Worm (Caenorhabditis elegans) whole organism, L3 larva: ENCODE data around the gene cln-3.1.

Experiments used
- aly-2 ChIP-seq: fragments of 150-350 bp; optimal IDR thresholded peaks from 2 replicates; lab custom pipeline; 2014; ENCODE audit warnings: missing biosample characterization, missing genetic modification characterization
- ama-1 ChIP-seq: fragments of 150-350 bp; optimal IDR thresholded peaks from 2 replicates; lab custom pipeline; 2018
- ceh-16 ChIP-seq: sonication (generic microtip); optimal IDR thresholded peaks from 2 replicates; lab custom pipeline; 2017; ENCODE audit warnings: missing biosample characterization, missing genetic modification characterization
- ceh-28 ChIP-seq: fragments of 150-350 bp; optimal IDR thresholded peaks from 2 replicates; lab custom pipeline; 2014; ENCODE audit warnings: missing biosample characterization, missing genetic modification reagents, missing genetic modification characterization
- ceh-82 ChIP-seq: fragments of 150-350 bp; optimal IDR thresholded peaks from 2 replicates; lab custom pipeline; 2014; ENCODE audit warnings: missing biosample characterization, missing genetic modification characterization
- daf-12 ChIP-seq: fragments of 150-350 bp; optimal IDR thresholded peaks from 2 replicates; lab custom pipeline; 2014; ENCODE audit warnings: missing biosample characterization, missing genetic modification reagents, missing genetic modification characterization
- egl-27 ChIP-seq: sonication (generic microtip); optimal IDR thresholded peaks from 4 replicates; lab custom pipeline; 2017; ENCODE audit warnings: missing biosample characterization, missing genetic modification reagents, missing genetic modification characterization
- egl-5 ChIP-seq: fragments of 150-350 bp; optimal IDR thresholded peaks from 2 replicates; lab custom pipeline; 2017; ENCODE audit warnings: missing biosample characterization, missing genetic modification reagents, missing genetic modification characterization, inconsistent platforms
- elt-1 ChIP-seq: fragments of 150-350 bp; optimal IDR thresholded peaks from 2 replicates; lab custom pipeline; 2014; ENCODE audit warnings: missing biosample characterization, missing genetic modification characterization
- elt-2 ChIP-seq: sonication (generic microtip); optimal IDR thresholded peaks from 2 replicates; lab custom pipeline; 2016; ENCODE audit warnings: missing genetic modification reagents, mild to moderate bottlenecking, missing genetic modification characterization, missing compliant biosample characterization
- elt-3 ChIP-seq, 3 experiments: fragments of 150-350 bp in 1 of 3; sonication (generic microtip) in 2 of 3; optimal IDR thresholded peaks; 2 replicates in 2 of 3; 4 replicates in 1 of 3; lab custom pipeline; 2014 to 2017; ENCODE audit warnings: missing biosample characterization in 3 of 3, missing genetic modification characterization in 3 of 3
- eor-1 ChIP-seq, 2 experiments: fragments of 150-350 bp; optimal IDR thresholded peaks; 2 replicates each; lab custom pipeline; 2014 to 2018; ENCODE audit warnings: missing biosample characterization in 2 of 2, missing genetic modification characterization in 2 of 2
- fkh-10 ChIP-seq: sonication (generic microtip); optimal IDR thresholded peaks from 2 replicates; lab custom pipeline; 2017; ENCODE audit warnings: missing biosample characterization, missing genetic modification reagents, missing genetic modification characterization
- fkh-2 ChIP-seq: fragments of 150-350 bp; optimal IDR thresholded peaks from 2 replicates; lab custom pipeline; 2014; ENCODE audit warnings: missing biosample characterization, missing genetic modification reagents, missing genetic modification characterization
- fos-1 ChIP-seq: fragments of 150-350 bp; optimal IDR thresholded peaks from 2 replicates; lab custom pipeline; 2014; ENCODE audit warnings: missing biosample characterization, missing genetic modification characterization
- lin-15B ChIP-seq: fragments of 150-350 bp; optimal IDR thresholded peaks from 2 replicates; lab custom pipeline; 2014; ENCODE audit warnings: missing biosample characterization, missing genetic modification characterization
- lsy-12 ChIP-seq: sonication (generic microtip); optimal IDR thresholded peaks from 2 replicates; lab custom pipeline; 2016; ENCODE audit warnings: mild to moderate bottlenecking, missing genetic modification characterization, missing compliant biosample characterization
- mml-1 ChIP-seq: fragments of 150-350 bp; sonication (generic microtip); optimal IDR thresholded peaks from 3 replicates; lab custom pipeline; 2014; ENCODE audit warnings: missing biosample characterization, missing genetic modification characterization
- nfya-1 ChIP-seq: sonication (generic microtip); optimal IDR thresholded peaks from 2 replicates; lab custom pipeline; 2017; ENCODE audit warnings: missing genetic modification characterization, mild to moderate bottlenecking, missing compliant biosample characterization, antibody characterized with exemption, moderate library complexity; ENCODE audit not compliant: insufficient read depth
- nhr-12 ChIP-seq: fragments of 150-350 bp; optimal IDR thresholded peaks from 2 replicates; lab custom pipeline; 2014; ENCODE audit warnings: missing biosample characterization, missing genetic modification characterization
- nhr-237 ChIP-seq: fragments of 150-350 bp; optimal IDR thresholded peaks from 2 replicates; lab custom pipeline; 2014; ENCODE audit warnings: missing biosample characterization, missing genetic modification characterization
- nhr-28 ChIP-seq: fragments of 150-350 bp; optimal IDR thresholded peaks from 2 replicates; lab custom pipeline; 2014; ENCODE audit warnings: missing biosample characterization, missing genetic modification characterization
- nhr-43 ChIP-seq: sonication (generic microtip); optimal IDR thresholded peaks from 2 replicates; lab custom pipeline; 2016; ENCODE audit warnings: mild to moderate bottlenecking, missing genetic modification characterization, missing compliant biosample characterization; ENCODE audit not compliant: poor library complexity, severe bottlenecking
- nhr-77 ChIP-seq: fragments of 150-350 bp; optimal IDR thresholded peaks from 2 replicates; lab custom pipeline; 2014; ENCODE audit warnings: missing biosample characterization, missing genetic modification characterization
- pha-4 ChIP-seq: fragments of 150-350 bp; optimal IDR thresholded peaks from 2 replicates; lab custom pipeline; 2014; ENCODE audit warnings: missing biosample characterization, missing genetic modification reagents, missing genetic modification characterization
- sea-2 ChIP-seq: fragments of 150-350 bp; sonication (generic microtip); optimal IDR thresholded peaks from 4 replicates; lab custom pipeline; 2014; ENCODE audit warnings: missing biosample characterization, missing genetic modification reagents, missing genetic modification characterization
- skn-1 ChIP-seq: fragments of 150-350 bp; optimal IDR thresholded peaks from 2 replicates; lab custom pipeline; 2014; ENCODE audit warnings: missing biosample characterization, missing genetic modification characterization
- snpc-4 ChIP-seq: fragments of 150-350 bp; optimal IDR thresholded peaks from 2 replicates; lab custom pipeline; 2014; ENCODE audit warnings: missing biosample characterization, missing genetic modification characterization
- tbx-2 ChIP-seq: sonication (generic microtip); optimal IDR thresholded peaks from 2 replicates; lab custom pipeline; 2016; ENCODE audit warnings: mild to moderate bottlenecking, missing genetic modification characterization, missing compliant biosample characterization
- unc-39 ChIP-seq: sonication (generic microtip); optimal IDR thresholded peaks from 4 replicates; lab custom pipeline; 2017; ENCODE audit warnings: missing biosample characterization, missing genetic modification characterization
- unc-62 ChIP-seq: fragments of 150-350 bp; sonication (generic microtip); optimal IDR thresholded peaks from 4 replicates; lab custom pipeline; 2014; ENCODE audit warnings: missing biosample characterization, missing genetic modification reagents, missing genetic modification characterization
- ztf-4 ChIP-seq: fragments of 150-350 bp; optimal IDR thresholded peaks from 2 replicates; lab custom pipeline; 2014; ENCODE audit warnings: missing biosample characterization, missing genetic modification characterization

Gene cln-3.1

ce11 chrV:11260622-11261021, 4.8 kb downstream of the cln-3.1 start, which contains the start of gene F07B10.7:
Gene F07B10.7 (minus strand): TSS chrV:11260722.
- no peak for TF ChIP-seq mml-1 (tag; lab: Kevin White, UChicago)
- TF ChIP-seq unc-62 (GFP tag; lab: Kevin White, UChicago) = no peak
- no peak for TF ChIP-seq nhr-237 (tag; lab: Kevin White, UChicago)
- TF ChIP-seq pha-4 (tag; lab: Kevin White, UChicago) = no peak
- no peak for TF ChIP-seq unc-39
- no peak for TF ChIP-seq elt-2 (tag; lab: Kevin White, UChicago)
- no peak for TF ChIP-seq eor-1 (tag; optimal IDR thresholded peaks at IDR 0.05; lab: Kevin White, UChicago)
- TF ChIP-seq fos-1 (tag; lab: Kevin White, UChicago) = no peak
- TF ChIP-seq ceh-28 (tag; lab: Kevin White, UChicago) = no peak
- no peak for TF ChIP-seq skn-1 (tag; lab: Kevin White, UChicago)
- TF ChIP-seq egl-27 (tag; lab: Kevin White, UChicago) = no peak
- TF ChIP-seq elt-3 (tag; optimal IDR thresholded peaks at IDR 0.05; lab: Kevin White, UChicago) = no peak
- TF ChIP-seq nhr-77 (tag; lab: Kevin White, UChicago) = no peak
- no peak for TF ChIP-seq ztf-4 (tag; lab: Kevin White, UChicago)
- no peak for TF ChIP-seq ceh-16
- no peak for TF ChIP-seq aly-2
- no peak for TF ChIP-seq nhr-28 (tag; lab: Kevin White, UChicago)
- TF ChIP-seq ceh-82 (tag; lab: Kevin White, UChicago) = no peak

DNA sequence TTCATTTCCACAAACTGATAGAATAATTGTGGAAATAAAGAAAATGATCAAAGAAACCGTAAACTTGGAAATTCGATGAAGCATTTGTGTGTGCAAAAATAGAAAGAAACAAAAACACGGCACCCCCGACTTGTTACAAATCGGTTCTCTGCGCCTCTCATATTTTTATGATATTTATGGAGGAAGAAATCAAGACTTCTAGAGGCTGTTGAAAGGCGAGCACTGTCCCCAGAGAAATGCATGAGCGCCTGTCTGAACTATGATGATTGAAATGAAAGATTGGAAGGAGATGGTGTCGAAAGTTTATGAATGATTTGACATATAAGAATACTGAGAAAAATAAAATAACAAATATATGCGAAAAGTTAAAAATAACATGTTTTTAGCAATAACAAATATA, 6.6 kb downstream of the cln-3.1 start, which contains the start of gene lgc-36:
lgc-36 (minus strand) TSS at position 101 of the 400 bp plus-strand sequence.
- no peak for TF ChIP-seq mml-1 (tag; lab: Kevin White, UChicago)
- TF ChIP-seq sea-2 (GFP tag; lab: Kevin White, UChicago) = no peak
- no peak for TF ChIP-seq lsy-12 (tag; lab: Kevin White, UChicago)
- TF ChIP-seq egl-5 (tag; lab: Kevin White, UChicago) = no peak
- TF ChIP-seq ztf-4 (tag; lab: Kevin White, UChicago) = no peak
- TF ChIP-seq fkh-10 (GFP tag; lab: Kevin White, UChicago) = no peak
- no peak for TF ChIP-seq nfya-1 (tag; lab: Kevin White, UChicago)
- TF ChIP-seq elt-1 (tag; lab: Kevin White, UChicago) = no peak
- no peak for TF ChIP-seq nhr-43 (tag; lab: Kevin White, UChicago)
- no peak for TF ChIP-seq eor-1 (tag; optimal IDR thresholded peaks at IDR 0.05; lab: Kevin White, UChicago)
- no peak for TF ChIP-seq lin-15B
- no peak for TF ChIP-seq snpc-4 (tag; lab: Kevin White, UChicago)
- TF ChIP-seq tbx-2 (tag; lab: Kevin White, UChicago) = no peak
- no peak for TF ChIP-seq skn-1 (tag; lab: Kevin White, UChicago)
- no peak for TF ChIP-seq nhr-12
- no peak for TF ChIP-seq ceh-16
- no peak for TF ChIP-seq fkh-2 (tag; lab: Kevin White, UChicago)
- no peak for TF ChIP-seq ceh-82 (tag; lab: Kevin White, UChicago)
- no peak for TF ChIP-seq egl-27 (tag; lab: Kevin White, UChicago)
- no peak for TF ChIP-seq ceh-28 (tag; lab: Kevin White, UChicago)

ce11 chrV:11254980-11255379, 10.5 kb downstream of the cln-3.1 start, which contains the start of gene srsx-31:
Gene srsx-31 (minus strand): TSS chrV:11255080.
- TF ChIP-seq lin-15B (no peak), nhr-43 (tag; lab: Kevin White, UChicago) (no peak), sea-2 (GFP tag; lab: Kevin White, UChicago) (no peak), fos-1 (tag; lab: Kevin White, UChicago) (no peak), tbx-2 (tag; lab: Kevin White, UChicago) (no peak), unc-39 (no peak), lsy-12 (tag; lab: Kevin White, UChicago) (no peak), elt-3 (tag; optimal IDR thresholded peaks at IDR 0.05; lab: Kevin White, UChicago) (no peak), eor-1 (tag; optimal IDR thresholded peaks at IDR 0.05; lab: Kevin White, UChicago) (no peak), ceh-82 (tag; lab: Kevin White, UChicago) (no peak), ceh-28 (tag; lab: Kevin White, UChicago) (no peak), aly-2 (no peak), daf-12 (no peak), ama-1 (no peak)

DNA sequence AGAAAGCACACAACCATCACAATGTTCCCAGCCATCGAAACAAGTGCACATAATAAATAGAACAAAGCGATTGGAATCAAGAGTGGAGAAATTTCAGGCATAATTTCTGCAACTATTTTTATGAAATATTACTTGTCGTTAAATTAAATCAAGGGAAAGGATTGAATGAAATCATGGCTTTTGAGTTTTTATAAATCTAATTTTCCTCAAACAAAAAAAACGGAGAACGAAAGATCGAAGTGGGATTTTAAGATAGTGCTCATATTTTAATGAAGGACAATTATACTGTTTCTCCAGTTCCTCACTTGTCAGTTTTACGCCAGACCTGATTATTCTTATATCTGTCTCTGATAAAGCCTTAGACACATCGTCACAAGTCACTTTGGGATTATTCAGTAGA, 13.0 kb downstream of the cln-3.1 start, which contains the start of gene srsx-33:
srsx-33 (minus strand) TSS at position 101 of the 400 bp plus-strand sequence.
- TF ChIP-seq ceh-28 (tag; lab: Kevin White, UChicago) = no peak
- TF ChIP-seq, all 47 proteins: peak for 0
